Fruit fly (Drosophila melanogaster): ENCODE data around the gene Dfd.

Gene Dfd

DNA sequence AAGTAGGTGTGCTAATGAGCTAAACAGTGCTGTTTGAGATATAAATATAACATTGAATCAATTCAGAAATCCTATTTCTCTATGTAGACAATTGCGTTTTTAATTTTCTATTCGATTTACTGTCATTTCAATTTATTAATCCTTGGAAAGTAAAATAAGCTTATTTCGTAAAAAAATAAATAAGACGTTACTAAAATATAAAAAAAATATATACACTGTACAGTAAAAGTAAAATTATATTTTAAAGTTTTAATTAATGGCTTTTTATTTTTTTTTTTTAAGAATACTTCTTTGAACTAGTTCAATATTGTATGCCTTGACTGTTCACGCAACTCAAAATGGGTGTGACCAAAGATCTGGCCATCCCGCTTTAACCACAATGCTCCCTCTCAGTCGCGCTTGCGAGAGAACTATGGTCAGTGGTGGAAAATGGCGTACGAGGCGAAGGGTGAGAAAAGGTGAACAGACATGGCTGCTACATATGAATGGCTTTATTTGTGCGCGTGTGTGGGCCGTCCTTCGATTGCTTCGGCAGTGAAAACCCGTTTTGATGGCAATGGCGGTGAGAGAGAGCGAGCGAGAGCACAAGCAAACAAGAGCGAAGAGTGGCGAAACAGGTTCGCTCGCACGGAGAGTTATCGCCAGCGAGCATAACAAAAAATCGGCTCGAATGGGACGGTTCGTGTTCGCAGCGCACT lies at the start of gene Dfd:
Dfd (plus strand) TSS at position 648 of the 698 bp plus-strand sequence.
- no peak for TF ChIP-seq Hr83 (GFP tag; optimal IDR thresholded peaks at IDR 0.05; ENCODE audit: poor library complexity, severe bottlenecking)
- TF ChIP-seq woc (GFP tag; optimal IDR thresholded peaks at IDR 0.05) = peak; percentile 6
- TF ChIP-seq Vsx2 (GFP tag; optimal IDR thresholded peaks at IDR 0.05; ENCODE audit: partially characterized antibody) = peak; percentile 64
- TF ChIP-seq Hnf4 (GFP tag; optimal IDR thresholded peaks at IDR 0.05) = no peak
- TF ChIP-seq dl (GFP tag; optimal IDR thresholded peaks at IDR 0.05; ENCODE audit: insufficient read depth in 1 of 2, partially characterized antibody in 2 of 2) = peak in 1 of 2 experiments; percentile 71
- no peak for TF ChIP-seq fru (GFP tag; optimal IDR thresholded peaks at IDR 0.05)
- peak; percentile 83 for TF ChIP-seq Dif (GFP tag; optimal IDR thresholded peaks at IDR 0.05; ENCODE audit: partially characterized antibody)

DNA sequence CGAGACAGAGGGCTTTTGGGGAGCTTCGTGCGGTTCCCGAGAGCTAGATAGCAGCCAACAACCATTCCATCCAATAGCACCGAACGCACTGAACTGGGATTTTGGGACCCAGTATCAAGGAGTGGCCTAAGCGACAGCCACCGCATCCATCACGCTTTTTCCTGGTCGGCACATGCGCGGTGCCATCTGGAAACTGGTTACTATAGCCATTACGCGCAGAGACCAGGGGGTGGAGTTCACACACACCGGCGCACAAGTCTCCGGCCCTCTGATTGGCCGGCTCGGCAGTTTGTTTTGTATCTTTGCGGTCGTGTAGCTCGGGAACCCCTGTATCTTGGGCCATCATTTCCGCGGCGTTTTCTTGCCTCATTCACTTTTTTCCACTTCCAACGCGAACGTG lies 49.7 kb upstream of the Dfd start, which contains the start of gene pb:
pb (minus strand) TSS at position 81 of the 400 bp plus-strand sequence.
- TF ChIP-seq OdsH (GFP tag; optimal IDR thresholded peaks at IDR 0.05) (no peak), h (GFP tag; optimal IDR thresholded peaks at IDR 0.05) (no peak), usp (GFP tag; optimal IDR thresholded peaks at IDR 0.05) (no peak), fru (GFP tag; optimal IDR thresholded peaks at IDR 0.05) (no peak), brk (GFP tag; optimal IDR thresholded peaks at IDR 0.05) (no peak)

DNA sequence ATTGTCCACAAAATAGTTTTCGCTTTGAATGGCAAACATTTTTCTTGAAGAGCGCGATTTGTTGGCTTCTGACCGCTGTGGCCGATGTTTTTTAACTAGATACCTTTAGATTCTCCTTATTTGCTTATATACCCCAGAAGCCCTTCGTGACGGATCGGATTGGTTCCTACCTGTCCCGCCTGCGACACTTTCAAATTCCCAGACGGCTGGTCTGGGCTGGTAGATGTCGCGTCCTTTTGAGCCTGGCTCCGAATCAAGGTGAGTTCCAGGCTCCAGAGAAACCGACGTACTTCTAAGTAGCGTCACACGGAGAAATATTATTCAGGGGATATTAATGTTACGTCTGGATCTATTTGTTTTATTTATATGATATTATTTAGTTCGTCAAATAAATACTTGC lies 47.6 kb upstream of the Dfd start, which contains the start of gene zen2:
zen2 (minus strand) TSS at position 101 of the 400 bp plus-strand sequence.
- TF ChIP-seq sv (GFP tag; optimal IDR thresholded peaks at IDR 0.05) (no peak), Jra (GFP tag; optimal IDR thresholded peaks at IDR 0.05) (no peak), psq (GFP tag; optimal IDR thresholded peaks at IDR 0.05) (no peak), sage (GFP tag; optimal IDR thresholded peaks at IDR 0.05) (no peak), Abd-B (GFP tag; optimal IDR thresholded peaks at IDR 0.05) (no peak), Mio (GFP tag; optimal IDR thresholded peaks at IDR 0.05) (no peak), Hr83 (GFP tag; optimal IDR thresholded peaks at IDR 0.05; ENCODE audit: poor library complexity, severe bottlenecking) (no peak), Hnf4 (GFP tag; optimal IDR thresholded peaks at IDR 0.05) (no peak), Sp1 (GFP tag; optimal IDR thresholded peaks at IDR 0.05) (no peak), Rel (GFP tag; optimal IDR thresholded peaks at IDR 0.05) (no peak), Rel (tag; optimal IDR thresholded peaks at IDR 0.05) (no peak), dmrt93B (GFP tag; optimal IDR thresholded peaks at IDR 0.05) (no peak), Dfd (GFP tag; optimal IDR thresholded peaks at IDR 0.05) (no peak), CrebA (GFP tag; optimal IDR thresholded peaks at IDR 0.05; ENCODE audit: borderline replicate concordance) (no peak), HLH106 (tag; optimal IDR thresholded peaks at IDR 0.05) (no peak), dsf (GFP tag; optimal IDR thresholded peaks at IDR 0.05; ENCODE audit: borderline replicate concordance) (no peak), Vsx2 (GFP tag; optimal IDR thresholded peaks at IDR 0.05; ENCODE audit: partially characterized antibody) (no peak), rgr (GFP tag; optimal IDR thresholded peaks at IDR 0.05) (no peak), CG9705 (GFP tag; optimal IDR thresholded peaks at IDR 0.05) (no peak)

DNA sequence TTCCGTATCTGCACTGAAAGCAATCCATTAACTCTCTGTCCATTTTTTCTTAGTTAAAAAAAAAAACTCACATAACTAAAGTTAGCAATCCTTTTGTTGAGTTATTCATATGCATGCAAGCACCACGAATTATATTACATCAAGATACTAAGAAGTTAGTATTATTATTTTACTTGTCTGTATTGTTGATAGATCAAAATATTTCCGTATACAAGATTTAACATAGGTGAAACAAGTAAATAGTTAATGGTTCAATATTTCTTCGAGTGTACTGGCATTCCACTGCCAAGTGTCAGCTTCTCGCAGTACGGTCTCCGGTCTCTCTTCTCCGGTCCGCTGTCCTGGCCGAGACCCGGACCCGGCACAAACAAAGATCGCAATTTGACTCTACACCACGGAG lies 45.4 kb upstream of the Dfd start:
- TF ChIP-seq br (GFP tag; optimal IDR thresholded peaks at IDR 0.05) (no peak), dmrt93B (GFP tag; optimal IDR thresholded peaks at IDR 0.05) (no peak), brk (GFP tag; optimal IDR thresholded peaks at IDR 0.05) (no peak), sv (GFP tag; optimal IDR thresholded peaks at IDR 0.05) (no peak), tai (GFP tag; optimal IDR thresholded peaks at IDR 0.05) (no peak), rgr (GFP tag; optimal IDR thresholded peaks at IDR 0.05) (no peak), OdsH (GFP tag; optimal IDR thresholded peaks at IDR 0.05) (no peak), foxo (GFP tag; optimal IDR thresholded peaks at IDR 0.05) (no peak), CG9705 (GFP tag; optimal IDR thresholded peaks at IDR 0.05) (no peak), Dif (GFP tag; optimal IDR thresholded peaks at IDR 0.05; ENCODE audit: partially characterized antibody) (no peak), Myc (optimal IDR thresholded peaks at IDR 0.05) (no peak), Dfd (GFP tag; optimal IDR thresholded peaks at IDR 0.05) (no peak)

DNA sequence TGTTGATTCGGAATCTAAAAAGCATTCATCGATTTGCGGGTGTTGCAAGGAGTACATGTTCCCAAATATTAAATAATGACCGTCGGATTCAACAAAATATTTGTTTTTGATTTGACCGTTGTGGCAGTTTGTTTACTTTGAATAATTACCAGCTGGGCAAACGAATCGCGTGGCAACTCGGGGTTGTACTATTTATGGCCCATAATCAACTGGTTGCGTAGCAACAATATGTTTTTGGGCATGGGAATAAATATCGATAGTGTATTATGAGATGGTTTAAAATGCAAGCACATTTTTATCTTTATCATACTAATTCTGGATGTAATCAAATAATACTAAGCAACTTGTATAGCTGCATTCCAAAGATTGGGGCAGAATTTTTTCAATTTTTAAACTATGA lies 43.7 kb upstream of the Dfd start, which contains the start of gene CG34297:
CG34297 (minus strand) TSS at position 101 of the 400 bp plus-strand sequence.
- TF ChIP-seq CG32264 (GFP tag; optimal IDR thresholded peaks at IDR 0.05) (no peak), Hr83 (GFP tag; optimal IDR thresholded peaks at IDR 0.05; ENCODE audit: poor library complexity, severe bottlenecking) (no peak), CrebA (GFP tag; optimal IDR thresholded peaks at IDR 0.05; ENCODE audit: borderline replicate concordance) (no peak), Vsx2 (GFP tag; optimal IDR thresholded peaks at IDR 0.05; ENCODE audit: partially characterized antibody) (no peak), lola (GFP tag; optimal IDR thresholded peaks at IDR 0.05) (no peak), h (GFP tag; optimal IDR thresholded peaks at IDR 0.05) (no peak), sage (GFP tag; optimal IDR thresholded peaks at IDR 0.05) (no peak), dl (GFP tag; optimal IDR thresholded peaks at IDR 0.05; ENCODE audit: insufficient read depth in 1 of 2, partially characterized antibody in 2 of 2) (no peak), Dfd (GFP tag; optimal IDR thresholded peaks at IDR 0.05) (no peak), dsf (GFP tag; optimal IDR thresholded peaks at IDR 0.05; ENCODE audit: borderline replicate concordance) (no peak), Hnf4 (GFP tag; optimal IDR thresholded peaks at IDR 0.05) (no peak), jim (GFP tag; optimal IDR thresholded peaks at IDR 0.05) (no peak), Dif (GFP tag; optimal IDR thresholded peaks at IDR 0.05; ENCODE audit: partially characterized antibody) (no peak), Sp1 (GFP tag; optimal IDR thresholded peaks at IDR 0.05) (no peak), ey (GFP tag; optimal IDR thresholded peaks at IDR 0.05) (no peak), Abd-B (GFP tag; optimal IDR thresholded peaks at IDR 0.05) (no peak), OdsH (GFP tag; optimal IDR thresholded peaks at IDR 0.05) (no peak), fru (GFP tag; optimal IDR thresholded peaks at IDR 0.05) (no peak), GATAd (GFP tag; optimal IDR thresholded peaks at IDR 0.05) (no peak)

All from whole organism, wandering third instar larva.